Fruit fly (Drosophila melanogaster): Measurements from ENCODE around the gene elgi.

DNA sequence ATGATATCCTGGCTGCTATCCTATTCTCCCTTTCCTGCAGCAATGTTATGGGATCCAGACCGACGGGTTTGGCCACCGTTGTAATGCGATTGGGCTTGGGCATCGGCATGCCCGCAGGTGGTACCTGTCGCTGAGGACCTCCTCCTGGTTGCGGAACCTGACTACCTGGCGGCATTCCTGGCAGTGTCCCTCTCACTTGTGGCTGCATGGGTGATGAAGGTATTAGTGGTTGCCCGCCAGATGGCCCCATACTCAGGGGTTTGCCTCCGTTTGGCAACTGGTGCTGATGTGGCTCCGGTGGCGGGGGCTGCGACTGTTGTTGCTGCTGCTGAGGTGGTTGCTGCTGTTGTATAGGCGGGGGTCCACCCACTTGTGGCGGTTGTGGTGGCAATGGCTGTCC is 17.8 kb downstream of the elgi start:
- no peak for TF ChIP-seq CG8478 (optimal IDR thresholded peaks at IDR 0.05)
- no peak for TF ChIP-seq CTCF (optimal IDR thresholded peaks at IDR 0.05)
